Worm (Caenorhabditis elegans) whole organism, midembryonic: ENCODE data around the gene cdc-73.

Source experiments
- T22C8.4 ChIP-seq: fragments of 200-800 bp; sonication (Bioruptor generic); IDR thresholded peaks from 2 replicates; pipeline ENCODE4 v1.3.6; 2022; ENCODE audit warnings: missing genetic modification characterization, missing compliant biosample characterization
- cog-1 ChIP-seq: sonication (generic microtip); optimal IDR thresholded peaks from 2 replicates; lab custom pipeline; 2016; ENCODE audit warnings: missing genetic modification characterization, missing compliant biosample characterization
- flt-1 ChIP-seq: fragments of 200-800 bp; sonication (Bioruptor generic); IDR thresholded peaks from 2 replicates; pipeline ENCODE4 v1.3.6; 2022; ENCODE audit warnings: missing genetic modification characterization, missing compliant biosample characterization
- med-1 ChIP-seq: sonication (generic microtip); optimal IDR thresholded peaks from 2 replicates; lab custom pipeline; 2017; ENCODE audit warnings: missing genetic modification characterization, mild to moderate bottlenecking, missing compliant biosample characterization, antibody characterized with exemption, missing genetic modification reagents; ENCODE audit not compliant: insufficient read depth
- ref-1 ChIP-seq: fragments of 200-800 bp; sonication (Bioruptor generic); conservative IDR thresholded peaks from 2 replicates; pipeline ENCODE4 v1.3.6; 2022; ENCODE audit warnings: missing genetic modification reagents, missing genetic modification characterization, missing compliant biosample characterization
- ztf-29 ChIP-seq: fragments of 200-800 bp; sonication (Bioruptor generic); IDR thresholded peaks from 2 replicates; pipeline ENCODE4 v1.3.6; 2022; ENCODE audit warnings: missing genetic modification reagents, missing genetic modification characterization, missing compliant biosample characterization

DNA sequence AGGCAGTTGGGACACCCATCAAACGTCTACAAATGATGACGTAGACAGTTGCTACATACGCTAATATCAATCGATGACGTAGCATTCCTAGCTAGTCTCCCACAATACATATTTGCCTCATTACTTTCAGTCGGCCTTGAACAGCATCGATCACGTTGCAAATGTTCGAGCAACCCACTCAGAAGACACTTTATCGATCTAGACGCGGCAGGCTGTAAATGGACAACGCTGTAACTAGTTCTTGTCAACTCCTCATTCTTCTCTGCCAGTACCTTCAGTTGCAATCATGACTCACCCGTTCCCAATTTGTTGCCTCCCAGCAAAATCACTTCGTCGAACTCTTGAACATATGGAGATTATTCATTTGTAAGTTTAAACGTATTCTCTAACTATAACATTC lies 29.7 kb downstream of the cdc-73 start, which contains the start of gene pqn-75:
- TF ChIP-seq cog-1 (tag; lab: Kevin White, UChicago) (no peak), med-1 (no peak), flt-1 (GFP tag; lab: Robert Waterston, UW) (no peak), T22C8.4 (GFP tag; lab: Robert Waterston, UW) (no peak), ref-1 (no peak), ztf-29 (GFP tag; lab: Robert Waterston, UW) (no peak)
